Worm (Caenorhabditis elegans) whole organism, L3 larva: Measurements from ENCODE around the gene cgh-1.

Experiments
- aly-2 ChIP-seq: fragments of 150-350 bp; optimal IDR thresholded peaks from 2 replicates; lab custom pipeline; 2014; ENCODE audit warnings: missing biosample characterization, missing genetic modification characterization
- ama-1 ChIP-seq: fragments of 150-350 bp; optimal IDR thresholded peaks from 2 replicates; lab custom pipeline; 2018
- ceh-28 ChIP-seq: fragments of 150-350 bp; optimal IDR thresholded peaks from 2 replicates; lab custom pipeline; 2014; ENCODE audit warnings: missing biosample characterization, missing genetic modification reagents, missing genetic modification characterization
- daf-12 ChIP-seq: fragments of 150-350 bp; optimal IDR thresholded peaks from 2 replicates; lab custom pipeline; 2014; ENCODE audit warnings: missing biosample characterization, missing genetic modification reagents, missing genetic modification characterization
- egl-5 ChIP-seq: fragments of 150-350 bp; optimal IDR thresholded peaks from 2 replicates; lab custom pipeline; 2017; ENCODE audit warnings: missing biosample characterization, missing genetic modification reagents, missing genetic modification characterization, inconsistent platforms
- elt-2 ChIP-seq: sonication (generic microtip); optimal IDR thresholded peaks from 2 replicates; lab custom pipeline; 2016; ENCODE audit warnings: missing genetic modification reagents, mild to moderate bottlenecking, missing genetic modification characterization, missing compliant biosample characterization
- elt-3 ChIP-seq, 3 experiments: fragments of 150-350 bp in 1 of 3; sonication (generic microtip) in 2 of 3; optimal IDR thresholded peaks; 2 replicates in 2 of 3; 4 replicates in 1 of 3; lab custom pipeline; 2014 to 2017; ENCODE audit warnings: missing biosample characterization in 3 of 3, missing genetic modification characterization in 3 of 3
- eor-1 ChIP-seq, 2 experiments: fragments of 150-350 bp; optimal IDR thresholded peaks; 2 replicates each; lab custom pipeline; 2014 to 2018; ENCODE audit warnings: missing biosample characterization in 2 of 2, missing genetic modification characterization in 2 of 2
- fkh-10 ChIP-seq: sonication (generic microtip); optimal IDR thresholded peaks from 2 replicates; lab custom pipeline; 2017; ENCODE audit warnings: missing biosample characterization, missing genetic modification reagents, missing genetic modification characterization
- lin-15B ChIP-seq: fragments of 150-350 bp; optimal IDR thresholded peaks from 2 replicates; lab custom pipeline; 2014; ENCODE audit warnings: missing biosample characterization, missing genetic modification characterization
- lsy-12 ChIP-seq: sonication (generic microtip); optimal IDR thresholded peaks from 2 replicates; lab custom pipeline; 2016; ENCODE audit warnings: mild to moderate bottlenecking, missing genetic modification characterization, missing compliant biosample characterization
- mdl-1 ChIP-seq: fragments of 150-350 bp; optimal IDR thresholded peaks from 2 replicates; lab custom pipeline; 2014; ENCODE audit warnings: missing biosample characterization, missing genetic modification characterization
- mml-1 ChIP-seq: fragments of 150-350 bp; sonication (generic microtip); optimal IDR thresholded peaks from 3 replicates; lab custom pipeline; 2014; ENCODE audit warnings: missing biosample characterization, missing genetic modification characterization
- nfya-1 ChIP-seq: sonication (generic microtip); optimal IDR thresholded peaks from 2 replicates; lab custom pipeline; 2017; ENCODE audit warnings: missing genetic modification characterization, mild to moderate bottlenecking, missing compliant biosample characterization, antibody characterized with exemption, moderate library complexity; ENCODE audit not compliant: insufficient read depth
- nhr-12 ChIP-seq: fragments of 150-350 bp; optimal IDR thresholded peaks from 2 replicates; lab custom pipeline; 2014; ENCODE audit warnings: missing biosample characterization, missing genetic modification characterization
- nhr-25 ChIP-seq: sonication (generic microtip); optimal IDR thresholded peaks from 2 replicates; lab custom pipeline; 2017; ENCODE audit warnings: missing biosample characterization, missing genetic modification characterization
- nhr-28 ChIP-seq: fragments of 150-350 bp; optimal IDR thresholded peaks from 2 replicates; lab custom pipeline; 2014; ENCODE audit warnings: missing biosample characterization, missing genetic modification characterization
- nhr-43 ChIP-seq: sonication (generic microtip); optimal IDR thresholded peaks from 2 replicates; lab custom pipeline; 2016; ENCODE audit warnings: mild to moderate bottlenecking, missing genetic modification characterization, missing compliant biosample characterization; ENCODE audit not compliant: poor library complexity, severe bottlenecking
- nhr-76 ChIP-seq: fragments of 150-350 bp; sonication (generic microtip); optimal IDR thresholded peaks from 5 replicates; lab custom pipeline; 2014; ENCODE audit warnings: missing biosample characterization, missing genetic modification characterization
- nhr-77 ChIP-seq: fragments of 150-350 bp; optimal IDR thresholded peaks from 2 replicates; lab custom pipeline; 2014; ENCODE audit warnings: missing biosample characterization, missing genetic modification characterization
- pqm-1 ChIP-seq: fragments of 150-350 bp; optimal IDR thresholded peaks from 2 replicates; lab custom pipeline; 2017; ENCODE audit warnings: missing biosample characterization, missing genetic modification characterization, inconsistent platforms
- skn-1 ChIP-seq: fragments of 150-350 bp; optimal IDR thresholded peaks from 2 replicates; lab custom pipeline; 2014; ENCODE audit warnings: missing biosample characterization, missing genetic modification characterization
- snpc-4 ChIP-seq: fragments of 150-350 bp; optimal IDR thresholded peaks from 2 replicates; lab custom pipeline; 2014; ENCODE audit warnings: missing biosample characterization, missing genetic modification characterization
- tbx-2 ChIP-seq: sonication (generic microtip); optimal IDR thresholded peaks from 2 replicates; lab custom pipeline; 2016; ENCODE audit warnings: mild to moderate bottlenecking, missing genetic modification characterization, missing compliant biosample characterization
- unc-39 ChIP-seq: sonication (generic microtip); optimal IDR thresholded peaks from 4 replicates; lab custom pipeline; 2017; ENCODE audit warnings: missing biosample characterization, missing genetic modification characterization
- ztf-11 ChIP-seq: fragments of 150-350 bp; optimal IDR thresholded peaks from 2 replicates; lab custom pipeline; 2014; ENCODE audit warnings: missing biosample characterization, missing genetic modification characterization

The cgh-1 gene

DNA sequence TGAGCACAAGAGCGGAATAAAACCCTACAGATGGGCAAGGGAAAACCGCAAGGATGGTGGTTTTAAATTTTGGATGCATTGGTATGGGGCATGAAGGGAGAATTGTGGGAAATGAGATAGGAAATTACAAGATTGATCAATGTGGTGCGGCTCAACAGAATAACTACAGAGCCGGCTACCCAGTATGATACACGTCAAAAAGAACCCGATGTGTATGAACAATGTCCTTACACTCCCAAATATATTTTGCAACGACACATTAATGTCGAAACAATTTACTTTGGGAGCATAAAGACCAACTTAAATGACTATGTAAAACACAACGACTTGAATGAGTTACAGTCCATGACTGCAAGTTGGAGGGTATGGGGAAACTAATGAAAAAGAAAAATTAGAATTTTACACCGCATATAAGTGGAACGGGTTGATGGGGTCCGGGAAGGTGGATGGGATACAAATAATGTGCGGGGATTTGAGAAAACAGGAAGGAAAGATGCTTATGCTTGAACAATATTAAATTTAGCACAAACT is 2.0 kb downstream of the cgh-1 start:
- TF ChIP-seq ama-1 (lab: Kevin White, UChicago) (peak; percentile 14), nhr-12 (no peak)

- peak; percentile 23 for TF ChIP-seq egl-5 (tag; lab: Kevin White, UChicago)
- no peak for TF ChIP-seq elt-3 (tag; optimal IDR thresholded peaks at IDR 0.05; lab: Kevin White, UChicago)
- peak; percentile 72 for TF ChIP-seq ama-1 (lab: Kevin White, UChicago)
- TF ChIP-seq mml-1 (tag; lab: Kevin White, UChicago) = no peak
- TF ChIP-seq nhr-43 = peak; percentile 43
- TF ChIP-seq, all 47 proteins: peak for 3
Observed at ce11 chrIII:7494850-7495314, 2.8 kb downstream of the cgh-1 start.

DNA sequence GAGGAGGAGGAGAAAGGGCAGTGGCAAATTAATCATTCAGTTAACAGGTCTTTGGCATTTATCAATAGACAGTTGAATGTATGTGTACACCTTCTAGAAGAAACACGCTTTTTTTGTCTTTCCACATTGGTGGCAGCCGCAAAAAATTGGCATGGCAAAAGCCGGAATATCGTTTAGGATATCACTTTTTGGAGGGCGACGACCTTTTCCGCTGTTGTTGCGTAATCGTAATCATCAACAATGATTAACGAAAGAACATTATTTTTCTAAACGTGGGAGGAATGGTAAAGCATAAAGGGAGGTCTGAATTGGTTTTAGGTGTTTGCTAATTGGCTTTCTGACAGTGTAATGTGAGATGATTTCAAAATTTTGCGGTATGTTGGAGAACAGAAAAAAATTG is 5.7 kb downstream of the cgh-1 start:
- TF ChIP-seq nhr-43 (peak; percentile 66), nhr-25 (tag; lab: Kevin White, UChicago) (peak; percentile 74), mml-1 (tag; lab: Kevin White, UChicago) (no peak), nfya-1 (tag; lab: Kevin White, UChicago) (peak; percentile 9)

- TF ChIP-seq snpc-4 (tag; lab: Kevin White, UChicago) (no peak), nfya-1 (tag; lab: Kevin White, UChicago) (peak; percentile 6), nhr-25 (tag; lab: Kevin White, UChicago) (peak; percentile 20), nhr-43 (peak; percentile 32), elt-3 (tag; optimal IDR thresholded peaks at IDR 0.05; lab: Kevin White, UChicago) (peak in 2 of 3 experiments; percentile 13 to 44)
Observed at ce11 chrIII:7490061-7490460, 7.6 kb downstream of the cgh-1 start.

ce11 chrIII:7489055-7489534 is 8.5 kb downstream of the cgh-1 start, which contains the start of gene mup-4:
Gene mup-4, minus strand, starts transcription at chrIII:7489105.
- TF ChIP-seq daf-12 (no peak), nhr-25 (tag; lab: Kevin White, UChicago) (peak; percentile 11), nfya-1 (tag; lab: Kevin White, UChicago) (peak; percentile 50)

DNA sequence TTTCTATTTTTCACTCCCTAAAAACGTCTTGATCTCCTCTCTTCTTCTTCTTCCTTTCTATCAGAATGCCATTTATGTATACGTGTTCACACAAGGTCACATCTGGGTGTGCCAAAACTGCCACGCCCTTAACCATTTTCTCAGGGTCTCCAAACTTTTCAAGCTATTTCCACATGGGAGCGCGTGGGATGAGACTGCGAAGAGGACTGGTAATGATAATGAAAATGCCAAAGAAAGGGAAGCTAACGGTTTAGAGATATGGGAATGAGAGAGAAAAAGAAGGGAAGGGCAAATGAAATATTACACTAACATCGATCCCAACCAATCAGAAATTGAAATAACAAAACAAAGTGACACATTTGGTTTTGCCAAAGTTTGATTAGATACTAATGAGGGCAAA is 9.3 kb downstream of the cgh-1 start:
- TF ChIP-seq nfya-1 (tag; lab: Kevin White, UChicago) (peak; percentile 33), mdl-1 (tag; lab: Kevin White, UChicago) (peak; percentile 17), lsy-12 (tag; lab: Kevin White, UChicago) (no peak), nhr-25 (tag; lab: Kevin White, UChicago) (peak; percentile 83), nhr-77 (tag; lab: Kevin White, UChicago) (no peak), nhr-12 (no peak), elt-3 (tag; optimal IDR thresholded peaks at IDR 0.05; lab: Kevin White, UChicago) (peak in 2 of 3 experiments; percentile 30 to 90), nhr-43 (peak; percentile 3)

DNA sequence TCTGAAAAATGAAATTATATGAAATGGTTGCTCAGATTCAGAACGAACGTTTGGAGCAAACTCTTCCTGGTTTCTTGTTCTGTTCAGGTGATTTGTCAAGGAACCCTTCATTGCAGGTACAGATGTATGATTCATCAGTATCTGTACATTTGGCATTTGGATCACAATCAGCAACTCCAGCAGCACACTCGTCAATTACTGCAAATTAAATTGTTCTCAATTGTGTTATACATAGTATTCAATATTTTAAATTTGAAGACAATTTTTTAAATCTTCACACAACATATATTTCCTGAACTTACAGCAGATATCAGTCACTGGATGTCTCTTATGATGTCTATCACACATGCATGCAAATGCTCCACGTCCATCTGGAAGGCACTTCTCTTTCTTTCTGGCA is 12.9 kb downstream of the cgh-1 start:
- no peak for TF ChIP-seq tbx-2 (tag; lab: Kevin White, UChicago)
- TF ChIP-seq skn-1 (tag; lab: Kevin White, UChicago) = no peak
- TF ChIP-seq unc-39 = no peak
- no peak for TF ChIP-seq eor-1 (tag; optimal IDR thresholded peaks at IDR 0.05; lab: Kevin White, UChicago)
- no peak for TF ChIP-seq fkh-10 (GFP tag; lab: Kevin White, UChicago)
- no peak for TF ChIP-seq pqm-1 (tag; lab: Kevin White, UChicago)
- TF ChIP-seq nhr-28 (tag; lab: Kevin White, UChicago) = no peak
- TF ChIP-seq nhr-76 (tag; lab: Kevin White, UChicago) = no peak
- no peak for TF ChIP-seq ceh-28 (tag; lab: Kevin White, UChicago)
- TF ChIP-seq daf-12 = no peak
- no peak for TF ChIP-seq elt-3 (tag; optimal IDR thresholded peaks at IDR 0.05; lab: Kevin White, UChicago)
- TF ChIP-seq aly-2 = no peak
- no peak for TF ChIP-seq ztf-11 (tag; lab: Kevin White, UChicago)
- TF ChIP-seq, all 47 proteins: peak for 0

DNA sequence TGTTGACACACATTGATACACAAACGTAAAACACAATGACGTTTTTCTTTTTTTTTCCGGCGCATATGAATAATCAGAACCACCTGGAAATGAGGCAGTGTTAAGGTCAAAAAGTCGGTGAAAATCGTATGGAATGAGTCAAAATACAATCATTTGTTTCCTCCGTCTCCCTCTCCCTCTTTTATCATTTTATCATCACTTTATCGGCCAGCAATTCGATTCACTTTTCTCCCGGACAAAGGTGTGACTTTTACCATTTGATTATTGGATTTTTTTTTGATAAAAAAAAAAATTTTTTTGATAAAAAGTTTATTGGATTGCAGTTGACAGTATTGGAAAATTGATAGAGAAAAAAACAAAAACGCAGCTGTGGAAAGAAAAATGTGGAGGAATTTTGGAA is 18.7 kb downstream of the cgh-1 start:
- TF ChIP-seq elt-2 (tag; lab: Kevin White, UChicago) = peak; percentile 95
- TF ChIP-seq pqm-1 (tag; lab: Kevin White, UChicago) = peak; percentile 90
- TF ChIP-seq lin-15B (tag; lab: Kevin White, UChicago) = no peak
